Worm (Caenorhabditis elegans) whole organism, midembryonic: Measurements from ENCODE around the gene T08G5.3.
"Not testable (repeated sequence)": the region's sequence is repeated elsewhere in the genome, so short reads cannot be mapped to it uniquely, and the experiment has no call there.

ENCODE experiments used
- T22C8.4 ChIP-seq: fragments of 200-800 bp; sonication (Bioruptor generic); IDR thresholded peaks from 2 replicates; pipeline ENCODE4 v1.3.6; 2022; ENCODE audit warnings: missing genetic modification characterization, missing compliant biosample characterization
- cog-1 ChIP-seq: sonication (generic microtip); optimal IDR thresholded peaks from 2 replicates; lab custom pipeline; 2016; ENCODE audit warnings: missing genetic modification characterization, missing compliant biosample characterization
- flt-1 ChIP-seq: fragments of 200-800 bp; sonication (Bioruptor generic); IDR thresholded peaks from 2 replicates; pipeline ENCODE4 v1.3.6; 2022; ENCODE audit warnings: missing genetic modification characterization, missing compliant biosample characterization
- klf-2 ChIP-seq: fragments of 200-800 bp; sonication (Bioruptor generic); conservative IDR thresholded peaks from 2 replicates; pipeline ENCODE4 v1.3.6; 2022; ENCODE audit warnings: missing genetic modification reagents, missing genetic modification characterization, missing compliant biosample characterization
- med-1 ChIP-seq: sonication (generic microtip); optimal IDR thresholded peaks from 2 replicates; lab custom pipeline; 2017; ENCODE audit warnings: missing genetic modification characterization, mild to moderate bottlenecking, missing compliant biosample characterization, antibody characterized with exemption, missing genetic modification reagents; ENCODE audit not compliant: insufficient read depth
- ref-1 ChIP-seq: fragments of 200-800 bp; sonication (Bioruptor generic); conservative IDR thresholded peaks from 2 replicates; pipeline ENCODE4 v1.3.6; 2022; ENCODE audit warnings: missing genetic modification reagents, missing genetic modification characterization, missing compliant biosample characterization
- tab-1 ChIP-seq: fragments of 200-800 bp; sonication (Bioruptor generic); IDR thresholded peaks from 2 replicates; pipeline ENCODE4 v1.3.6; 2022; ENCODE audit warnings: missing genetic modification characterization, missing compliant biosample characterization
- ztf-23 ChIP-seq: fragments of 200-800 bp; sonication (Bioruptor generic); IDR thresholded peaks from 2 replicates; pipeline ENCODE4 v1.3.6; 2022; ENCODE audit warnings: missing genetic modification reagents, missing genetic modification characterization, missing compliant biosample characterization
- ztf-29 ChIP-seq: fragments of 200-800 bp; sonication (Bioruptor generic); IDR thresholded peaks from 2 replicates; pipeline ENCODE4 v1.3.6; 2022; ENCODE audit warnings: missing genetic modification reagents, missing genetic modification characterization, missing compliant biosample characterization

T08G5.3 gene

ce11 chrV:14027384-14027783 lies at the start of gene T08G5.3:
T08G5.3 (minus strand) TSS chrV:14027484.
- no peak for TF ChIP-seq flt-1 (GFP tag; lab: Robert Waterston, UW)
- TF ChIP-seq T22C8.4 (GFP tag; lab: Robert Waterston, UW), result no peak
- no peak for TF ChIP-seq tab-1 (GFP tag; lab: Robert Waterston, UW)
- TF ChIP-seq cog-1 (tag; lab: Kevin White, UChicago), result no peak
- no peak for TF ChIP-seq ztf-29
- TF ChIP-seq ref-1 (GFP tag; lab: Robert Waterston, UW), result no peak
- no peak for TF ChIP-seq med-1 (GFP tag; lab: Kevin White, UChicago)
- no peak for TF ChIP-seq ztf-23 (GFP tag; lab: Robert Waterston, UW)
- TF ChIP-seq klf-2 (GFP tag; lab: Robert Waterston, UW), result no peak

- TF ChIP-seq flt-1 (GFP tag; lab: Robert Waterston, UW) (no peak), ref-1 (GFP tag; lab: Robert Waterston, UW) (no peak), med-1 (GFP tag; lab: Kevin White, UChicago) (no peak), T22C8.4 (GFP tag; lab: Robert Waterston, UW) (no peak), tab-1 (GFP tag; lab: Robert Waterston, UW) (no peak), ztf-23 (GFP tag; lab: Robert Waterston, UW) (no peak), cog-1 (tag; lab: Kevin White, UChicago) (no peak), klf-2 (GFP tag; lab: Robert Waterston, UW) (no peak), ztf-29 (no peak)
These were observed 46.9 kb upstream of the T08G5.3 start, which contains the start of gene D1086.11 for ce11 chrV:14074160-14074559. D1086.11 (plus strand) TSS chrV:14074460.

ce11 chrV:14069899-14070298 lies 42.6 kb upstream of the T08G5.3 start:
- TF ChIP-seq T22C8.4 (GFP tag; lab: Robert Waterston, UW) (no peak), ref-1 (GFP tag; lab: Robert Waterston, UW) (no peak), flt-1 (GFP tag; lab: Robert Waterston, UW) (no peak), cog-1 (tag; lab: Kevin White, UChicago) (no peak), tab-1 (GFP tag; lab: Robert Waterston, UW) (no peak), ztf-23 (GFP tag; lab: Robert Waterston, UW) (no peak), ztf-29 (no peak), klf-2 (GFP tag; lab: Robert Waterston, UW) (no peak)

ce11 chrV:14067816-14068296 lies 40.6 kb upstream of the T08G5.3 start, which contains the start of gene D1086.17:
D1086.17 (plus strand) TSS chrV:14067866.
- no peak for TF ChIP-seq ztf-23 (GFP tag; lab: Robert Waterston, UW)
- no peak for TF ChIP-seq tab-1 (GFP tag; lab: Robert Waterston, UW)

- TF ChIP-seq cog-1 (tag; lab: Kevin White, UChicago) (no peak), ztf-23 (GFP tag; lab: Robert Waterston, UW) (no peak), klf-2 (GFP tag; lab: Robert Waterston, UW) (no peak), T22C8.4 (GFP tag; lab: Robert Waterston, UW) (no peak), tab-1 (GFP tag; lab: Robert Waterston, UW) (no peak), med-1 (GFP tag; lab: Kevin White, UChicago) (no peak), flt-1 (GFP tag; lab: Robert Waterston, UW) (no peak)
These were observed 37.1 kb upstream of the T08G5.3 start, which contains the start of gene D1086.21 for ce11 chrV:14064422-14064821. D1086.21 (plus strand) TSS chrV:14064722.

- TF ChIP-seq med-1 (GFP tag; lab: Kevin White, UChicago), result no peak
These were observed 36.7 kb upstream of the T08G5.3 start for ce11 chrV:14063980-14064379.

- TF ChIP-seq flt-1 (GFP tag; lab: Robert Waterston, UW) (no peak), cog-1 (tag; lab: Kevin White, UChicago) (no peak), T22C8.4 (GFP tag; lab: Robert Waterston, UW) (no peak), med-1 (GFP tag; lab: Kevin White, UChicago) (no peak), klf-2 (GFP tag; lab: Robert Waterston, UW) (no peak), ref-1 (GFP tag; lab: Robert Waterston, UW) (no peak), tab-1 (GFP tag; lab: Robert Waterston, UW) (no peak), ztf-23 (GFP tag; lab: Robert Waterston, UW) (no peak), ztf-29 (no peak)
These were observed 30.3 kb upstream of the T08G5.3 start, which contains the start of gene F58D12.3 for ce11 chrV:14057540-14057939. F58D12.3 (plus strand) TSS chrV:14057840.

- TF ChIP-seq flt-1 (GFP tag; lab: Robert Waterston, UW), result peak; percentile 73; the same call in 1 of the 2 replicates
- TF ChIP-seq cog-1 (tag; lab: Kevin White, UChicago), result peak; percentile 74
- peak; percentile 63; the same call in 1 of the 2 replicates for TF ChIP-seq klf-2 (GFP tag; lab: Robert Waterston, UW)
- TF ChIP-seq ztf-23 (GFP tag; lab: Robert Waterston, UW), result peak; percentile 82
- peak; percentile 59; the same call in 1 of the 2 replicates for TF ChIP-seq ztf-29
- TF ChIP-seq T22C8.4 (GFP tag; lab: Robert Waterston, UW), result peak; percentile 67
These were observed 27.8 kb upstream of the T08G5.3 start for ce11 chrV:14055097-14055496.

- TF ChIP-seq flt-1, ztf-23, T22C8.4 (GFP tag; lab: Robert Waterston, UW): not testable (repeated sequence)
These were observed 22.0 kb upstream of the T08G5.3 start, which contains the start of gene F58D12.1 for ce11 chrV:14049274-14049673. F58D12.1 (plus strand) TSS chrV:14049574.
